Worm (Caenorhabditis elegans): Measurements from ENCODE around the gene Y50D4B.2.

ce11 chrV:1100280-1100679 is at the start of gene Y50D4B.2:
- TF ChIP-seq hmg-1.2 (GFP tag; IDR thresholded peaks at IDR 0.05) (no peak), madf-10 (tag; optimal IDR thresholded peaks at IDR 0.05) (no peak), K11D2.4 (GFP tag; IDR thresholded peaks at IDR 0.05) (no peak), bed-2 (GFP tag; IDR thresholded peaks at IDR 0.05) (no peak), ztf-18 (tag; optimal IDR thresholded peaks at IDR 0.05) (no peak)
